Fruit fly (Drosophila melanogaster): ENCODE results near the gene Prx2.

dm6 chrX:13281244-13281877 is 48.3 kb upstream of the Prx2 start:
- TF ChIP-seq toe (GFP tag; optimal IDR thresholded peaks at IDR 0.05) (no peak), Mnt (GFP tag; optimal IDR thresholded peaks at IDR 0.05) (no peak), kay (GFP tag; ENCODE audit: borderline replicate concordance) (no peak), CG14711 (tag; optimal IDR thresholded peaks at IDR 0.05) (no peak), pad (GFP tag; optimal IDR thresholded peaks at IDR 0.05) (peak; percentile 73), cic (GFP tag; optimal IDR thresholded peaks at IDR 0.05) (no peak), cnc (optimal IDR thresholded peaks at IDR 0.05) (no peak), Crg-1 (GFP tag; optimal IDR thresholded peaks at IDR 0.05) (no peak), CG7101 (tag; optimal IDR thresholded peaks at IDR 0.05) (no peak), CG12768 (GFP tag; optimal IDR thresholded peaks at IDR 0.05) (no peak), CG7045 (GFP tag; optimal IDR thresholded peaks at IDR 0.05) (no peak), CG11617 (GFP tag; optimal IDR thresholded peaks at IDR 0.05) (no peak)
